Worm (Caenorhabditis elegans): ENCODE measurements around the gene R07G3.7.
A peak's percentile ranks its signal among the peaks of the same experiment; 100 is the strongest.

The R07G3.7 gene

DNA sequence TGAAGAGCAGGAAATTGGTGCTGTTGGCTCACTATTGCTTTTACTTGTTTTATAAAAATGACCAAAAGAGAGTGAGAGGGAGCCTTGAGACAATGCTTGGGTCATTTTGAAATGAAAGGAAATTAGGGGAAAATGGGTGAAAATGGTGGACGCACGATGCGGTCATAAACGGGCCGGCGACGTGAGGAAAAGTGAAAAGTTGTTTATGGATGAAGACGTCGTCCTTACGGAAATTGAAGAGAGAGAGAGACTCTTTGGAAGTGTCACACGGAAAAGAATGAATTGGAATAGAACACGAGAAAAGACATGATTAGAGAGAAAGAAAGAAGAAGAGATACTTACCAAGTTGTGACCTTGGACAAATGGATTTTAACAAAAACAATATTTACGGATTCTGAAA, 8.0 kb upstream of the R07G3.7 start:
- TF ChIP-seq nhr-23 (tag; optimal IDR thresholded peaks at IDR 0.05) (peak; percentile 36), tbx-2 (tag; optimal IDR thresholded peaks at IDR 0.05) (no peak), ama-1 (optimal IDR thresholded peaks at IDR 0.05) (no peak)

- TF ChIP-seq nhr-11 (tag; optimal IDR thresholded peaks at IDR 0.05) (no peak), ceh-16 (tag; optimal IDR thresholded peaks at IDR 0.05) (no peak), nhr-77 (tag; optimal IDR thresholded peaks at IDR 0.05) (no peak), mdl-1 (tag; optimal IDR thresholded peaks at IDR 0.05) (no peak), nhr-67 (tag; optimal IDR thresholded peaks at IDR 0.05) (no peak), pqm-1 (tag; optimal IDR thresholded peaks at IDR 0.05) (no peak), lin-15B (tag; optimal IDR thresholded peaks at IDR 0.05) (no peak), zag-1 (tag; optimal IDR thresholded peaks at IDR 0.05) (no peak), ztf-11 (tag; optimal IDR thresholded peaks at IDR 0.05) (no peak), snpc-4 (tag; optimal IDR thresholded peaks at IDR 0.05) (no peak), elt-1 (tag; optimal IDR thresholded peaks at IDR 0.05) (no peak), daf-12 (tag; optimal IDR thresholded peaks at IDR 0.05) (no peak), nhr-76 (tag; optimal IDR thresholded peaks at IDR 0.05) (no peak)
Observed at ce11 chrII:7620413-7620812, 6.9 kb upstream of the R07G3.7 start, which contains the start of gene R07G3.8. Gene R07G3.8, minus strand, starts transcription at chrII:7620513.

- TF ChIP-seq pqm-1 (tag; optimal IDR thresholded peaks at IDR 0.05) (peak; percentile 52), elt-2 (tag; optimal IDR thresholded peaks at IDR 0.05) (peak; percentile 37), ztf-4 (tag; optimal IDR thresholded peaks at IDR 0.05) (no peak), ceh-9 (tag; optimal IDR thresholded peaks at IDR 0.05) (no peak), elt-3 (tag; optimal IDR thresholded peaks at IDR 0.05) (no peak), fkh-2 (tag; optimal IDR thresholded peaks at IDR 0.05) (no peak), ztf-11 (tag; optimal IDR thresholded peaks at IDR 0.05) (no peak), nhr-25 (tag; optimal IDR thresholded peaks at IDR 0.05) (no peak), pha-4 (tag; optimal IDR thresholded peaks at IDR 0.05) (peak; percentile 5)
Observed at ce11 chrII:7618212-7618611, 4.7 kb upstream of the R07G3.7 start.

DNA sequence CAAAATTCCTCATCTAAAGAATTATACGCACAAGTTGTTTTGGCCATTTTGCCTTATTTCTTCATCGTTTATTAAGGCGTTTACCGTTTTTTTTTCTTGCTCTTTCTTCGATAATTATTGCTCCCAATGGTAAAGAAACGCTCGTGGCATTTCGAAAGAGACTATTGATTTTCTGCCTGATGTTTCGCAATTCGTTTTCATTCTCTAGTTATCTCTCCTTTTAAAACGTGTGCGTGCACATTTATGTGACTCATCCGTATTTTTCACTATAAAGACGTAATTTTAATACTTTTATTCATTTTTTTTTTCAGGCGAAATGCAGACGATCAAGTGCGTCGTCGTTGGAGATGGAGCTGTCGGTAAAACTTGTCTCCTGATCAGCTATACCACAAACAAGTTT, 2.6 kb upstream of the R07G3.7 start, which contains the start of gene cdc-42:
cdc-42 (plus strand) TSS at position 312 of the 400 bp plus-strand sequence.
- TF ChIP-seq nhr-67 (tag; optimal IDR thresholded peaks at IDR 0.05) (no peak), ama-1 (optimal IDR thresholded peaks at IDR 0.05) (peak; percentile 16), ceh-82 (tag; optimal IDR thresholded peaks at IDR 0.05) (no peak)

ce11 chrII:7615318-7615891, 1.9 kb upstream of the R07G3.7 start:
- peak; percentile 56 for TF ChIP-seq ceh-28 (tag; optimal IDR thresholded peaks at IDR 0.05)
- no peak for TF ChIP-seq nhr-67 (tag; optimal IDR thresholded peaks at IDR 0.05)
- no peak for TF ChIP-seq egl-27 (tag; optimal IDR thresholded peaks at IDR 0.05)
- TF ChIP-seq elt-2 (tag; optimal IDR thresholded peaks at IDR 0.05) = peak; percentile 15
- TF ChIP-seq nhr-12 (tag; optimal IDR thresholded peaks at IDR 0.05) = no peak
- peak; percentile 69 for TF ChIP-seq ama-1 (optimal IDR thresholded peaks at IDR 0.05)
- TF ChIP-seq nhr-23 (tag; optimal IDR thresholded peaks at IDR 0.05) = peak; percentile 5
- TF ChIP-seq R02D3.7 (tag; optimal IDR thresholded peaks at IDR 0.05) = peak; percentile 7
- TF ChIP-seq pha-4 (tag; optimal IDR thresholded peaks at IDR 0.05) = peak; percentile 47
- TF ChIP-seq hmg-11 (tag; optimal IDR thresholded peaks at IDR 0.05) = peak; percentile 66
- TF ChIP-seq nfya-1 (tag; optimal IDR thresholded peaks at IDR 0.05; ENCODE audit: insufficient read depth) = peak; percentile 53

DNA sequence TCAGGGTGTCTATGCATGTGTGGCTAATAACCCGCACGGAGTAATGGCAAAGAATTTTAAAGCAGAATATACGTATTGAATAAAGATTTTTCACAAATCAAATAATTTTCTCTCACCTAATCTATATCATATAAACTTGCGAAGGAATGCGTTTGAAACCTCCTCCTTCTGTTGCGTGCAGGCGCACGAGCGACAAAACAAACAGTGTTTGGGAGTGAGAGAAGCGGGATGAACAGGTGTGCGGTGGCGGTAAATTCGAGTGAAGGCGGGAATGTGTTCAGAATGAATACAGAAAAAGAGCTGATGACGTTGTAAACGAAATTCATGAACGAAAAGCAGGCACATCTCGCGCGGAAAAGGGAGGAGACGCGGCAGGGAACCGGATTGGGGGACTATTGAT, 802 bp upstream of the R07G3.7 start:
- TF ChIP-seq egl-5 (tag; optimal IDR thresholded peaks at IDR 0.05) = no peak
- TF ChIP-seq lin-39 (tag; optimal IDR thresholded peaks at IDR 0.05) = no peak
- no peak for TF ChIP-seq nhr-25 (tag; optimal IDR thresholded peaks at IDR 0.05)
- peak; percentile 10 for TF ChIP-seq nfya-1 (tag; optimal IDR thresholded peaks at IDR 0.05; ENCODE audit: insufficient read depth)
- peak; percentile 4 for TF ChIP-seq hmg-11 (tag; optimal IDR thresholded peaks at IDR 0.05)
- TF ChIP-seq zag-1 (tag; optimal IDR thresholded peaks at IDR 0.05) = no peak
- TF ChIP-seq nhr-77 (tag; optimal IDR thresholded peaks at IDR 0.05) = no peak
- TF ChIP-seq nhr-237 (tag; optimal IDR thresholded peaks at IDR 0.05) = no peak
- TF ChIP-seq pha-4 (tag; optimal IDR thresholded peaks at IDR 0.05) = peak; percentile 5
- no peak for TF ChIP-seq snpc-4 (tag; optimal IDR thresholded peaks at IDR 0.05)
